Worm (Caenorhabditis elegans) whole organism, young adult: ENCODE results near the gene mlc-3.

Source experiments
- B0019.2 ChIP-seq: fragments of 200-800 bp; sonication (Bioruptor generic); conservative IDR thresholded peaks from 2 replicates; pipeline ENCODE4 v1.3.6; 2022; ENCODE audit warnings: missing genetic modification reagents, missing genetic modification characterization, missing compliant biosample characterization
- F10E7.11 ChIP-seq: sonication (generic microtip); optimal IDR thresholded peaks from 2 replicates; lab custom pipeline; 2017; ENCODE audit warnings: mild to moderate bottlenecking, missing genetic modification characterization, moderate library complexity, missing compliant biosample characterization
- F22D6.2 ChIP-seq: sonication (generic microtip); optimal IDR thresholded peaks from 2 replicates; lab custom pipeline; 2016; ENCODE audit warnings: mild to moderate bottlenecking, missing genetic modification characterization, missing compliant biosample characterization
- F23B12.7 ChIP-seq: sonication (generic microtip); optimal IDR thresholded peaks from 2 replicates; lab custom pipeline; 2017; ENCODE audit warnings: missing genetic modification characterization, mild to moderate bottlenecking, missing compliant biosample characterization, antibody characterized with exemption, moderate library complexity; ENCODE audit not compliant: insufficient read depth
- F33H1.4 ChIP-seq: fragments of 200-800 bp; sonication (Bioruptor generic); IDR thresholded peaks from 2 replicates; pipeline ENCODE4 v1.3.6; 2022; ENCODE audit warnings: missing genetic modification reagents, missing genetic modification characterization, missing compliant biosample characterization
- F37B4.10 ChIP-seq: fragments of 200-800 bp; sonication (Bioruptor generic); IDR thresholded peaks from 2 replicates; pipeline ENCODE4 v1.3.6; 2022; ENCODE audit warnings: missing genetic modification characterization, missing compliant biosample characterization
- F39B2.1 ChIP-seq: fragments of 200-800 bp; sonication (Bioruptor generic); IDR thresholded peaks from 2 replicates; pipeline ENCODE4 v1.3.6; 2022; ENCODE audit warnings: missing genetic modification reagents, missing genetic modification characterization, missing compliant biosample characterization
- K11D2.4 ChIP-seq: fragments of 200-800 bp; sonication (Bioruptor generic); IDR thresholded peaks from 2 replicates; pipeline ENCODE4 v1.3.6; 2022; ENCODE audit warnings: missing genetic modification reagents, missing genetic modification characterization, missing compliant biosample characterization
- T07F8.4 ChIP-seq: sonication (generic microtip); optimal IDR thresholded peaks from 2 replicates; lab custom pipeline; 2016; ENCODE audit warnings: mild to moderate bottlenecking, missing genetic modification characterization, moderate library complexity, missing compliant biosample characterization
- Y53G8AR.9 ChIP-seq: fragments of 200-800 bp; sonication (Bioruptor generic); conservative IDR thresholded peaks from 2 replicates; pipeline ENCODE4 v1.3.6; 2022; ENCODE audit warnings: missing genetic modification reagents, missing genetic modification characterization, missing compliant biosample characterization
- Y79H2A.3 ChIP-seq: fragments of 200-800 bp; sonication (Bioruptor generic); conservative IDR thresholded peaks from 2 replicates; pipeline ENCODE4 v1.3.6; 2022; ENCODE audit warnings: missing genetic modification reagents, missing genetic modification characterization, missing compliant biosample characterization
- akir-1 ChIP-seq: fragments of 200-800 bp; sonication (Bioruptor generic); optimal IDR thresholded peaks from 2 replicates; lab custom pipeline; 2018; ENCODE audit warnings: mild to moderate bottlenecking, missing genetic modification characterization, moderate library complexity, missing compliant biosample characterization
- ama-1 ChIP-seq, 3 experiments: fragments of 150-350 bp in 1 of 3; sonication (generic microtip) in 2 of 3; optimal IDR thresholded peaks; 2 replicates each; lab custom pipeline; 2014 to 2018; ENCODE audit warnings: missing biosample characterization in 2 of 3, missing genetic modification characterization in 2 of 3, missing genetic modification reagents in 2 of 3
- atf-7 ChIP-seq: sonication (generic microtip); optimal IDR thresholded peaks from 2 replicates; lab custom pipeline; 2017; ENCODE audit warnings: mild to moderate bottlenecking, missing genetic modification characterization, missing compliant biosample characterization
- athp-1 ChIP-seq: sonication (generic microtip); optimal IDR thresholded peaks from 2 replicates; lab custom pipeline; 2017; ENCODE audit warnings: mild to moderate bottlenecking, missing genetic modification characterization, missing compliant biosample characterization
- attf-3 ChIP-seq: fragments of 200-800 bp; sonication (Bioruptor generic); conservative IDR thresholded peaks from 2 replicates; pipeline ENCODE4 v1.3.6; 2022; ENCODE audit warnings: missing genetic modification reagents, missing genetic modification characterization, missing compliant biosample characterization
- attf-5 ChIP-seq: fragments of 200-800 bp; sonication (Bioruptor generic); optimal IDR thresholded peaks from 2 replicates; lab custom pipeline; 2018; ENCODE audit warnings: mild to moderate bottlenecking, missing genetic modification characterization, missing compliant biosample characterization
- bed-2 ChIP-seq: fragments of 200-800 bp; sonication (Bioruptor generic); IDR thresholded peaks from 2 replicates; pipeline ENCODE4 v1.3.6; 2022; ENCODE audit warnings: missing genetic modification reagents, missing genetic modification characterization, missing compliant biosample characterization
- ccch-3 ChIP-seq: fragments of 200-800 bp; sonication (Bioruptor generic); optimal IDR thresholded peaks from 2 replicates; lab custom pipeline; 2018; ENCODE audit warnings: mild to moderate bottlenecking, missing genetic modification characterization, missing compliant biosample characterization
- ceh-91 ChIP-seq: fragments of 200-800 bp; sonication (Bioruptor generic); IDR thresholded peaks from 2 replicates; pipeline ENCODE4 v1.3.6; 2022; ENCODE audit warnings: missing genetic modification reagents, missing genetic modification characterization, missing compliant biosample characterization
- dox-1 ChIP-seq: fragments of 200-800 bp; sonication (Bioruptor generic); IDR thresholded peaks from 2 replicates; pipeline ENCODE4 v1.3.6; 2022; ENCODE audit warnings: missing genetic modification reagents, missing genetic modification characterization, missing compliant biosample characterization
- dpff-1 ChIP-seq: sonication (generic microtip); optimal IDR thresholded peaks from 2 replicates; lab custom pipeline; 2017; ENCODE audit warnings: mild to moderate bottlenecking, missing genetic modification characterization, missing compliant biosample characterization
- ekl-4 ChIP-seq: fragments of 200-800 bp; sonication (Bioruptor generic); IDR thresholded peaks from 2 replicates; pipeline ENCODE4 v1.3.6; 2022; ENCODE audit warnings: missing genetic modification reagents, missing genetic modification characterization, missing compliant biosample characterization
- ets-4 ChIP-seq: fragments of 200-800 bp; sonication (Bioruptor generic); optimal IDR thresholded peaks from 2 replicates; lab custom pipeline; 2018; ENCODE audit warnings: mild to moderate bottlenecking, missing genetic modification characterization, missing compliant biosample characterization
- fkh-3 ChIP-seq: sonication (generic microtip); optimal IDR thresholded peaks from 2 replicates; lab custom pipeline; 2016; ENCODE audit warnings: mild to moderate bottlenecking, missing genetic modification characterization, missing compliant biosample characterization
- him-1 ChIP-seq: sonication (generic microtip); optimal IDR thresholded peaks from 2 replicates; lab custom pipeline; 2016; ENCODE audit warnings: missing genotype, missing genetic modification reagents, missing genetic modification characterization, missing compliant biosample characterization
- hmg-1.2 ChIP-seq: fragments of 200-800 bp; sonication (Bioruptor generic); IDR thresholded peaks from 2 replicates; pipeline ENCODE4 v1.3.6; 2022; ENCODE audit warnings: missing genetic modification reagents, missing genetic modification characterization, missing compliant biosample characterization
- hrde-1 ChIP-seq: sonication (generic microtip); optimal IDR thresholded peaks from 2 replicates; lab custom pipeline; 2016; ENCODE audit warnings: missing genetic modification characterization, mild to moderate bottlenecking, missing compliant biosample characterization, moderate library complexity, missing genotype, missing genetic modification reagents, borderline replicate concordance
- hsf-1 ChIP-seq: fragments of 200-800 bp; sonication (Bioruptor generic); IDR thresholded peaks from 2 replicates; pipeline ENCODE4 v1.3.6; 2022; ENCODE audit warnings: missing genetic modification reagents, missing genetic modification characterization, missing compliant biosample characterization
- lin-35 ChIP-seq, 3 experiments: fragments of 150-350 bp in 2 of 3; sonication (generic microtip) in 1 of 3; optimal IDR thresholded peaks; 2 replicates each; lab custom pipeline; 2014 to 2018; ENCODE audit warnings: missing biosample characterization in 3 of 3, missing genetic modification characterization in 3 of 3, missing genetic modification reagents in 3 of 3
- lir-1 ChIP-seq: fragments of 200-800 bp; sonication (Bioruptor generic); conservative IDR thresholded peaks from 2 replicates; pipeline ENCODE4 v1.3.6; 2022; ENCODE audit warnings: missing genetic modification reagents, missing genetic modification characterization, missing compliant biosample characterization
- lsy-27 ChIP-seq: sonication (generic microtip); optimal IDR thresholded peaks from 2 replicates; lab custom pipeline; 2017; ENCODE audit warnings: missing genetic modification characterization, mild to moderate bottlenecking, missing compliant biosample characterization, antibody characterized with exemption, missing genotype, borderline replicate concordance; ENCODE audit not compliant: insufficient read depth
- madf-8 ChIP-seq: fragments of 200-800 bp; sonication (Bioruptor generic); conservative IDR thresholded peaks from 2 replicates; pipeline ENCODE4 v1.3.6; 2022; ENCODE audit warnings: missing genetic modification reagents, missing genetic modification characterization, missing compliant biosample characterization
- mcd-1 ChIP-seq: fragments of 200-800 bp; sonication (Bioruptor generic); IDR thresholded peaks from 2 replicates; pipeline ENCODE4 v1.3.6; 2022; ENCODE audit warnings: missing genetic modification reagents, missing genetic modification characterization, missing compliant biosample characterization
- nfya-1 ChIP-seq: sonication (generic microtip); optimal IDR thresholded peaks from 2 replicates; lab custom pipeline; 2017; ENCODE audit warnings: antibody characterized with exemption, missing compliant biosample characterization, missing genetic modification characterization, borderline replicate concordance; ENCODE audit not compliant: insufficient read depth
- rcor-1 ChIP-seq: fragments of 200-800 bp; sonication (Bioruptor generic); IDR thresholded peaks from 2 replicates; pipeline ENCODE4 v1.3.6; 2022; ENCODE audit warnings: missing genetic modification reagents, missing genetic modification characterization, missing compliant biosample characterization
- sea-2 ChIP-seq: fragments of 200-800 bp; sonication (Bioruptor generic); IDR thresholded peaks from 2 replicates; pipeline ENCODE4 v1.3.6; 2022; ENCODE audit warnings: missing genetic modification characterization, missing compliant biosample characterization
- snpc-1.1 ChIP-seq: sonication (generic microtip); optimal IDR thresholded peaks from 2 replicates; lab custom pipeline; 2017; ENCODE audit warnings: missing genetic modification characterization, mild to moderate bottlenecking, missing compliant biosample characterization, antibody characterized with exemption, moderate library complexity, missing genotype, missing genetic modification reagents; ENCODE audit not compliant: insufficient read depth
- snpc-1.3 ChIP-seq: sonication (generic microtip); optimal IDR thresholded peaks from 2 replicates; lab custom pipeline; 2017; ENCODE audit warnings: missing genetic modification characterization, mild to moderate bottlenecking, missing compliant biosample characterization, antibody characterized with exemption, moderate library complexity, missing genotype, missing genetic modification reagents; ENCODE audit not compliant: insufficient read depth
- snpc-3.4 ChIP-seq: sonication (generic microtip); optimal IDR thresholded peaks from 2 replicates; lab custom pipeline; 2017; ENCODE audit warnings: missing genetic modification characterization, mild to moderate bottlenecking, missing compliant biosample characterization, antibody characterized with exemption, moderate library complexity, missing genotype, missing genetic modification reagents
- tbp1 ChIP-seq: fragments of 200-800 bp; sonication (Bioruptor generic); optimal IDR thresholded peaks from 2 replicates; lab custom pipeline; 2018; ENCODE audit warnings: mild to moderate bottlenecking, missing genetic modification characterization, missing compliant biosample characterization
- tlf-1 ChIP-seq: fragments of 200-800 bp; sonication (Bioruptor generic); optimal IDR thresholded peaks from 2 replicates; lab custom pipeline; 2018; ENCODE audit warnings: mild to moderate bottlenecking, missing genetic modification characterization, missing compliant biosample characterization
- zfh-2 ChIP-seq: fragments of 200-800 bp; sonication (Bioruptor generic); conservative IDR thresholded peaks from 2 replicates; pipeline ENCODE4 v1.3.6; 2022; ENCODE audit warnings: missing genetic modification reagents, missing genetic modification characterization, missing compliant biosample characterization

The mlc-3 gene

DNA sequence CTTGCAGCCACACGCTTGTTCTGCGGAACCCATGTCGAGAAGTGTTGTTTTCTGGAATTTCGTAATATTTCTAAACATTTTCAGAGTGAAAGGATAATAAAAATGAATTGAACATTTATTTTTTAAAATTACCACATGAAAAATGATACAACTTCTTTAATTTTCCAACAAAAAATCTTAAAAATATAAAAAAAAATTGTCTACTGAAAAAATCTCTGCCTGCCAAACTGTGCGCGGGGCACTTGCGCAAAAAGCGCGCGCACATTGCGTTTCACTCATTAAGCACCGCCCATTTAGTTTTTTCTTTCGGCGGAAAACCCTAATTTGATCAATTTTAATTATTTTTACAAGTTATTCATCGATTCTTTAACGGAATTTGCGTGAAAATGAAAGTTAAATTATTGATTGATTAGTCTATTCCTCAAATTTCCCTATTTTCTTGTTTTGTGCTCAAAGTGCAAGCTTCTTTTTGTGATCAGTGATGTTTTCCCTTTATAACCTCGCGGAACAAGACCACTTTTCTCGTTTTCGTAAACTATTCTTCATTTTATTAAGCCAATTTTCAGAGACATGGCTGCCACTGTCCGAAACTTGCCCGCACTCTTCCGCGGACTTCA is 9.8 kb upstream of the mlc-3 start, which contains the start of the genes nmad-1 and hach-1 (continued):
- TF ChIP-seq hrde-1 (tag; lab: Kevin White, UChicago) (no peak), ets-4 (GFP tag; lab: Kevin White, UChicago) (no peak), F37B4.10 (GFP tag; lab: Robert Waterston, UW) (no peak), snpc-1.1 (tag; lab: Kevin White, UChicago) (peak; percentile 71), lin-35 (GFP tag; optimal IDR thresholded peaks at IDR 0.05; lab: Kevin White, UChicago) (peak in 2 of 3 experiments; percentile 60 to 75), F22D6.2 (tag; lab: Kevin White, UChicago) (peak; percentile 6), dox-1 (GFP tag; lab: Robert Waterston, UW) (peak; percentile 85), snpc-3.4 (tag; lab: Kevin White, UChicago) (peak; percentile 88), attf-5 (GFP tag; lab: Kevin White, UChicago) (peak; percentile 78), ama-1 (optimal IDR thresholded peaks at IDR 0.05; lab: Kevin White, UChicago) (no peak), ama-1 (GFP tag; optimal IDR thresholded peaks at IDR 0.05; lab: Kevin White, UChicago) (peak in 1 of 2 experiments; percentile 31), F23B12.7 (peak; percentile 72), hmg-1.2 (GFP tag; lab: Robert Waterston, UW) (peak; percentile 58), ccch-3 (GFP tag; lab: Kevin White, UChicago) (no peak), K11D2.4 (GFP tag; lab: Robert Waterston, UW) (no peak), Y79H2A.3 (GFP tag; lab: Robert Waterston, UW) (no peak), tlf-1 (GFP tag; lab: Kevin White, UChicago) (peak; percentile 38), tbp1 (GFP tag; lab: Kevin White, UChicago) (peak; percentile 58), T07F8.4 (tag; lab: Kevin White, UChicago) (no peak)
- TF ChIP-seq, all 124 proteins: peak for 53

DNA sequence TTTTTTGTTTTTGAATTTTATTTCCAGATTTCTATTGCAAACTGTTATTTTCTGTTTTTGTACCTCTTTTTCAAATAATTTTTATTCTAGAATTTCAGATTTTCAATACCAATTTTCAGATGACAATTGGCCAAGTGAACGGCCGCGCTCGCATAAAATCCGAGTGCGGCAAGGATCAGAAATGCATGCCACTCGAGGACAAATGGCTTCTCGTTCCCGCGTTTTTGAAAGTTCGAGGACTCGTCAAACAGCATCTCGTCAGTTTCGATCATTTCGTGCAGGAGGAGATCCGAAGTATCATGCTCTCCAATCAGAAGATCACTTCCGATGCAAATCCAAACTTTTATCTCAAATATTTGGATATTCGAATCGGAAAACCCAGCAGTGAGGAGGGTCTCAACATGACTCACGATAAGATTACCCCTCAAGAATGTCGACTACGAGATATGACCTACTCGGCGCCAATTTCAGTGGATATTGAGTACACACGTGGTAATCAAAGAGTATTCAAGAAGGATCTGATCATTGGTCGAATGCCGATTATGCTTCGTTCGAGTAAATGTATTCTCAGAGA is 7.5 kb upstream of the mlc-3 start, which contains the start of gene rpc-2:
Gene rpc-2 (plus strand): TSS at position 120 of the 574 bp plus-strand sequence.
- peak; percentile 51 for TF ChIP-seq ekl-4
- TF ChIP-seq B0019.2 = no peak
- TF ChIP-seq Y53G8AR.9 (GFP tag; lab: Robert Waterston, UW) = peak; percentile 86
- TF ChIP-seq fkh-3 = peak; percentile 32
- peak; percentile 43; the same call in 1 of the 2 replicates for TF ChIP-seq zfh-2 (GFP tag; lab: Robert Waterston, UW)
- peak; percentile 44 for TF ChIP-seq atf-7 (tag; lab: Kevin White, UChicago)
- peak; percentile 25 for TF ChIP-seq tlf-1 (GFP tag; lab: Kevin White, UChicago)
- TF ChIP-seq hsf-1 (GFP tag; lab: Robert Waterston, UW) = peak; percentile 72
- no peak for TF ChIP-seq madf-8 (GFP tag; lab: Robert Waterston, UW)
- TF ChIP-seq lir-1 (GFP tag; lab: Robert Waterston, UW) = no peak
- no peak for TF ChIP-seq akir-1
- no peak for TF ChIP-seq nfya-1 (tag; lab: Kevin White, UChicago)
- TF ChIP-seq F33H1.4 (GFP tag; lab: Robert Waterston, UW) = no peak
- no peak for TF ChIP-seq F23B12.7
- TF ChIP-seq F39B2.1 (GFP tag; lab: Robert Waterston, UW) = no peak
- TF ChIP-seq snpc-1.3 (tag; lab: Kevin White, UChicago) = no peak
- TF ChIP-seq snpc-1.1 (tag; lab: Kevin White, UChicago) = no peak
- no peak for TF ChIP-seq him-1 (tag; lab: Kevin White, UChicago)
- no peak for TF ChIP-seq lsy-27
- TF ChIP-seq F10E7.11 (tag; lab: Kevin White, UChicago) = peak; percentile 18
- no peak for TF ChIP-seq tbp1 (GFP tag; lab: Kevin White, UChicago)
- TF ChIP-seq athp-1 (tag; lab: Kevin White, UChicago) = peak; percentile 70
- no peak for TF ChIP-seq bed-2
- TF ChIP-seq rcor-1 = no peak
- TF ChIP-seq sea-2 = no peak
- TF ChIP-seq mcd-1 (GFP tag; lab: Robert Waterston, UW) = no peak
- TF ChIP-seq ceh-91 (GFP tag; lab: Robert Waterston, UW) = no peak
- no peak for TF ChIP-seq attf-3 (GFP tag; lab: Robert Waterston, UW)
- peak; percentile 74 for TF ChIP-seq dpff-1
